Fruit fly (Drosophila melanogaster): Measurements from ENCODE around the gene RSG7.

DNA sequence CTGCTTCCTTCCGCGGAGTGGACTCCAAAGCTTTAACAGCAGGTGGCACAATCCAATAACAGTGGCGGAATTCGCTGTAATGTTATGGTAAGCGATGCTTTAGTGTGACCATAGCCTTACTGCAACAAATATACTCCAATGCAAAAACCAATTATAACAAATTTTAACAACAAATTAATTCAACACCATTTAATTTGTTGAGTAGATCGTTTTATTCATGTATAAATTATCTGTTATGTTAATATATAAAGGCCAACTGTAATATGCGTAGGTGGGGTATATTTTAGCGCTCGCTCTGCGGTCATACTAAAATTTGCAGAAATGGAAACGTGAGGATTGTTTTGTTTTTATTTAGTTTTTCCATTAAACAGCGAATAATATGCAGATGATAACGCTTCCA, 40.0 kb upstream of the RSG7 start, which contains the start of the genes Nprl2 and Polr3I:
- TF ChIP-seq CG8478 (optimal IDR thresholded peaks at IDR 0.05) (no peak), usp (GFP tag; optimal IDR thresholded peaks at IDR 0.05) (no peak), EcR (GFP tag; optimal IDR thresholded peaks at IDR 0.05) (no peak)
